Worm (Caenorhabditis elegans): ENCODE measurements around the gene D1053.2.

D1053.2 gene

ce11 chrX:11684261-11684660, 43.7 kb upstream of the D1053.2 start, which contains the start of gene hnd-1:
Gene hnd-1 (plus strand): TSS chrX:11684561.
- TF ChIP-seq lir-3 (tag; optimal IDR thresholded peaks at IDR 0.05) (no peak), nhr-11 (tag; optimal IDR thresholded peaks at IDR 0.05) (no peak), Y5F2A.4 (GFP tag; optimal IDR thresholded peaks at IDR 0.05) (no peak), nhr-102 (tag; optimal IDR thresholded peaks at IDR 0.05) (no peak), zfp-3 (GFP tag; conservative IDR thresholded peaks at IDR 0.05) (no peak), sdz-12 (GFP tag; optimal IDR thresholded peaks at IDR 0.05) (no peak), zfp-2 (tag; optimal IDR thresholded peaks at IDR 0.05) (no peak), lim-7 (GFP tag; IDR thresholded peaks at IDR 0.05) (no peak), php-3 (GFP tag; IDR thresholded peaks at IDR 0.05) (no peak), attf-4 (tag; optimal IDR thresholded peaks at IDR 0.05) (no peak), ceh-32 (tag; optimal IDR thresholded peaks at IDR 0.05; ENCODE audit: poor library complexity) (no peak), dmd-9 (GFP tag; IDR thresholded peaks at IDR 0.05) (no peak), duxl-1 (tag; optimal IDR thresholded peaks at IDR 0.05; ENCODE audit: poor library complexity) (no peak)

ce11 chrX:11687836-11688319, 40.1 kb upstream of the D1053.2 start, which contains the start of gene C44C10.7:
Gene C44C10.7 (minus strand): TSS chrX:11688269.
- no peak for TF ChIP-seq nhr-48 (tag; optimal IDR thresholded peaks at IDR 0.05)
- no peak for TF ChIP-seq unc-39 (tag; optimal IDR thresholded peaks at IDR 0.05)
- no peak for TF ChIP-seq arid-1 (GFP tag; conservative IDR thresholded peaks at IDR 0.05)
- TF ChIP-seq unc-62 (GFP tag; optimal IDR thresholded peaks at IDR 0.05 in 1 of 2): peak in 1 of 2 experiments; percentile 97
- TF ChIP-seq unc-62 (tag; optimal IDR thresholded peaks at IDR 0.05): no peak

- peak; percentile 7 for TF ChIP-seq aha-1 (tag)
- no peak for TF ChIP-seq unc-39 (tag; optimal IDR thresholded peaks at IDR 0.05)
Measured at ce11 chrX:11690014-11690591, 37.8 kb upstream of the D1053.2 start, which contains the start of the genes C44C10.10 and C44C10.5. Gene C44C10.10 (plus strand): TSS chrX:11690314. Gene C44C10.5 (plus strand): TSS chrX:11690541.

- peak; percentile 23 for TF ChIP-seq dpl-1 (GFP tag; optimal IDR thresholded peaks at IDR 0.05)
- TF ChIP-seq mxl-3 (GFP tag; optimal IDR thresholded peaks at IDR 0.05): peak; percentile 72
- 0 out of 2 replicates have a peak, but pooled peaks have one; percentile 33 for TF ChIP-seq dmd-6 (GFP tag; IDR thresholded peaks at IDR 0.05)
- no peak for TF ChIP-seq lin-38 (GFP tag; IDR thresholded peaks at IDR 0.05)
- TF ChIP-seq hlh-11 (tag; optimal IDR thresholded peaks at IDR 0.05): peak; percentile 36
- no peak for TF ChIP-seq D1046.2 (GFP tag; IDR thresholded peaks at IDR 0.05)
- TF ChIP-seq ztf-7 (tag; optimal IDR thresholded peaks at IDR 0.05): no peak
- no peak for TF ChIP-seq lin-39 (tag; optimal IDR thresholded peaks at IDR 0.05)
- TF ChIP-seq pha-4 (GFP tag; IDR thresholded peaks at IDR 0.05): no peak
- peak; percentile 63 for TF ChIP-seq pha-4 (tag; optimal IDR thresholded peaks at IDR 0.05)
- TF ChIP-seq nhr-42 (GFP tag; IDR thresholded peaks at IDR 0.05): no peak
- TF ChIP-seq ZK337.2 (GFP tag; IDR thresholded peaks at IDR 0.05): 0 out of 2 replicates have a peak, but pooled peaks have one; percentile 30
- TF ChIP-seq aha-1 (tag): peak; percentile 80
- peak in 1 of 2 experiments; percentile 24 for TF ChIP-seq mdl-1 (tag; optimal IDR thresholded peaks at IDR 0.05)
- TF ChIP-seq nhr-28 (tag; optimal IDR thresholded peaks at IDR 0.05): peak; percentile 56
- peak; percentile 55; the same call in 1 of the 2 replicates for TF ChIP-seq hmg-1.1 (GFP tag; IDR thresholded peaks at IDR 0.05)
Measured at ce11 chrX:11693092-11693491, 34.9 kb upstream of the D1053.2 start, which contains the start of gene smcl-1. Gene smcl-1 (plus strand): TSS chrX:11693464.

- no peak for TF ChIP-seq zip-11 (GFP tag; IDR thresholded peaks at IDR 0.05)
- no peak for TF ChIP-seq spr-1 (tag; optimal IDR thresholded peaks at IDR 0.05)
- TF ChIP-seq ceh-32 (tag; optimal IDR thresholded peaks at IDR 0.05; ENCODE audit: poor library complexity): no peak
- no peak for TF ChIP-seq mdl-1 (tag; optimal IDR thresholded peaks at IDR 0.05)
Measured at ce11 chrX:11696696-11697095, 31.3 kb upstream of the D1053.2 start, which contains the start of gene C44C10.12. Gene C44C10.12 (plus strand): TSS chrX:11696996.

Measured in whole organism, L4 larva.